Worm (Caenorhabditis elegans) whole organism, L2 larva: Measurements from ENCODE around the gene ndx-6.

Experiments
- dmd-4 ChIP-seq: sonication (generic microtip); optimal IDR thresholded peaks from 2 replicates; lab custom pipeline; 2017; ENCODE audit warnings: missing biosample characterization, missing genetic modification characterization
- elt-1 ChIP-seq: fragments of 150-350 bp; optimal IDR thresholded peaks from 2 replicates; lab custom pipeline; 2014; ENCODE audit warnings: missing biosample characterization, missing genetic modification characterization
- unc-62 ChIP-seq: fragments of 150-350 bp; optimal IDR thresholded peaks from 2 replicates; lab custom pipeline; 2014; ENCODE audit warnings: missing biosample characterization, missing genetic modification reagents, missing genetic modification characterization

ce11 chrII:5429522-5430257, 40.0 kb upstream of the ndx-6 start, which contains the start of the genes F07F6.4 and F07F6.2:
- TF ChIP-seq elt-1 (tag; lab: Kevin White, UChicago), result no peak
- no peak for TF ChIP-seq unc-62 (GFP tag; lab: Kevin White, UChicago)
- TF ChIP-seq dmd-4 (tag; lab: Kevin White, UChicago), result no peak
